Fruit fly (Drosophila melanogaster): Measurements from ENCODE around the gene Bub3.

Bub3 gene

dm6 chr3R:29651488-29651887 is 23.7 kb downstream of the Bub3 start (continued):
- TF ChIP-seq pfk (GFP tag; optimal IDR thresholded peaks at IDR 0.05) = no peak
- peak; percentile 32 for TF ChIP-seq CG10147 (GFP tag; optimal IDR thresholded peaks at IDR 0.05)
- peak; percentile 50; the same call in 2 of the 3 replicates for TF ChIP-seq tgo (GFP tag; IDR thresholded peaks at IDR 0.05)
- 0 out of 3 replicates have a peak, but pooled peaks have one; percentile 49 for TF ChIP-seq so (GFP tag; IDR thresholded peaks at IDR 0.05)
- TF ChIP-seq sisA (GFP tag; IDR thresholded peaks at IDR 0.05) = peak; percentile 22; the same call in 1 of the 2 replicates
- TF ChIP-seq Six4 (GFP tag; optimal IDR thresholded peaks at IDR 0.05) = no peak
- TF ChIP-seq cwo (GFP tag; optimal IDR thresholded peaks at IDR 0.05) = peak; percentile 47
- TF ChIP-seq CG18619 (GFP tag; optimal IDR thresholded peaks at IDR 0.05) = peak; percentile 2
- TF ChIP-seq pan (optimal IDR thresholded peaks at IDR 0.05) = no peak
- TF ChIP-seq pan (GFP tag; optimal IDR thresholded peaks at IDR 0.05 in 1 of 2, IDR thresholded peaks at IDR 0.05 in 1 of 2) = peak in 1 of 2 experiments; percentile 54
- peak; percentile 39 for TF ChIP-seq CG1603 (tag; optimal IDR thresholded peaks at IDR 0.05)
- peak; percentile 20 for TF ChIP-seq CG4820 (GFP tag; optimal IDR thresholded peaks at IDR 0.05)
- peak; percentile 27; the same call in 1 of the 2 replicates for TF ChIP-seq E2f2 (GFP tag; IDR thresholded peaks at IDR 0.05)
- peak; percentile 20 for TF ChIP-seq CG30403 (GFP tag; optimal IDR thresholded peaks at IDR 0.05)
- TF ChIP-seq Hr39 (optimal IDR thresholded peaks at IDR 0.05) = no peak
- TF ChIP-seq yki (optimal IDR thresholded peaks at IDR 0.05) = no peak
- peak; percentile 60 for TF ChIP-seq CG7556 (GFP tag; optimal IDR thresholded peaks at IDR 0.05)
- TF ChIP-seq ase (GFP tag; IDR thresholded peaks at IDR 0.05) = no peak
- TF ChIP-seq YL-1 (GFP tag; optimal IDR thresholded peaks at IDR 0.05) = no peak
- TF ChIP-seq Dp (GFP tag; optimal IDR thresholded peaks at IDR 0.05) = no peak
- no peak for TF ChIP-seq Awh (GFP tag; IDR thresholded peaks at IDR 0.05)
- peak; percentile 56; the same call in 1 of the 2 replicates for TF ChIP-seq slbo (GFP tag; IDR thresholded peaks at IDR 0.05)
- TF ChIP-seq Rfx (GFP tag; IDR thresholded peaks at IDR 0.05) = peak; percentile 30; the same call in 1 of the 2 replicates
- peak; percentile 1 for TF ChIP-seq pnt (GFP tag; optimal IDR thresholded peaks at IDR 0.05)
- TF ChIP-seq Adf1 (GFP tag; IDR thresholded peaks at IDR 0.05) = no peak
- no peak for TF ChIP-seq sc (optimal IDR thresholded peaks at IDR 0.05)
- TF ChIP-seq sc (GFP tag; optimal IDR thresholded peaks at IDR 0.05) = no peak
- TF ChIP-seq HHEX (GFP tag; optimal IDR thresholded peaks at IDR 0.05) = peak; percentile 29
- peak in 1 of 2 experiments; percentile 15 for TF ChIP-seq Pdp1 (GFP tag; optimal IDR thresholded peaks at IDR 0.05)
- peak; percentile 36 for TF ChIP-seq CG15269 (tag; optimal IDR thresholded peaks at IDR 0.05)
- TF ChIP-seq CG11456 (GFP tag; IDR thresholded peaks at IDR 0.05) = peak; percentile 41; the same call in 1 of the 3 replicates
- no peak for TF ChIP-seq tll (GFP tag; optimal IDR thresholded peaks at IDR 0.05)
- peak; percentile 74 for TF ChIP-seq row (GFP tag; IDR thresholded peaks at IDR 0.05)
- TF ChIP-seq CG15073 (GFP tag; optimal IDR thresholded peaks at IDR 0.05) = no peak
- peak; percentile 14 for TF ChIP-seq CG8388 (GFP tag; optimal IDR thresholded peaks at IDR 0.05)
- TF ChIP-seq CG7839 (tag; optimal IDR thresholded peaks at IDR 0.05) = peak; percentile 47
- TF ChIP-seq BtbVII (GFP tag; optimal IDR thresholded peaks at IDR 0.05) = peak; percentile 45
- TF ChIP-seq CG12659 (GFP tag; optimal IDR thresholded peaks at IDR 0.05) = peak; percentile 14
- TF ChIP-seq MBD-R2 (GFP tag; IDR thresholded peaks at IDR 0.05) = peak; percentile 23; the same call in 1 of the 2 replicates
- peak; percentile 42 for TF ChIP-seq CG2120 (GFP tag; optimal IDR thresholded peaks at IDR 0.05)
- peak; percentile 31 for TF ChIP-seq CoRest (tag; optimal IDR thresholded peaks at IDR 0.05)
- TF ChIP-seq CG4404 (GFP tag; IDR thresholded peaks at IDR 0.05) = peak; percentile 22; the same call in 1 of the 2 replicates
- no peak for TF ChIP-seq maf-S (GFP tag; optimal IDR thresholded peaks at IDR 0.05)
- peak; percentile 37 for TF ChIP-seq Sox102F (GFP tag; optimal IDR thresholded peaks at IDR 0.05)
- peak; percentile 39 for TF ChIP-seq grau (tag; optimal IDR thresholded peaks at IDR 0.05)
- TF ChIP-seq lilli (GFP tag; optimal IDR thresholded peaks at IDR 0.05) = peak; percentile 24
- peak; percentile 32 for TF ChIP-seq CG12769 (tag; optimal IDR thresholded peaks at IDR 0.05)
- peak; percentile 67 for TF ChIP-seq Meics (GFP tag; optimal IDR thresholded peaks at IDR 0.05)
- TF ChIP-seq CG15514 (GFP tag; optimal IDR thresholded peaks at IDR 0.05) = peak; percentile 42
- TF ChIP-seq onecut (GFP tag; IDR thresholded peaks at IDR 0.05) = 0 out of 2 replicates have a peak, but pooled peaks have one; percentile 6
- no peak for TF ChIP-seq CG10565 (GFP tag; optimal IDR thresholded peaks at IDR 0.05)
